Fruit fly (Drosophila melanogaster) whole organism, embryonic: ENCODE measurements around the gene puf.

ENCODE experiments used
- Atf-2 ChIP-seq: fragments of 200-800 bp; sonication (Bioruptor generic); optimal IDR thresholded peaks from 2 replicates; lab custom pipeline; 2016; ENCODE audit warnings: missing biosample characterization, missing genetic modification characterization
- CG10209 ChIP-seq: fragments of 200-800 bp; sonication (Bioruptor generic); optimal IDR thresholded peaks from 3 replicates; lab custom pipeline; 2017; ENCODE audit warnings: missing biosample characterization, mild to moderate bottlenecking, missing genetic modification characterization, missing genetic modification reagents
- CG10543 ChIP-seq: fragments of 200-800 bp; sonication (Bioruptor generic); optimal IDR thresholded peaks from 3 replicates; lab custom pipeline; 2017; ENCODE audit warnings: missing biosample characterization, mild to moderate bottlenecking, missing genetic modification characterization, moderate library complexity
- CG11504 ChIP-seq: fragments of 200-800 bp; sonication (Bioruptor generic); optimal IDR thresholded peaks from 3 replicates; lab custom pipeline; 2019; ENCODE audit warnings: missing biosample characterization, mild to moderate bottlenecking, missing genetic modification characterization, moderate library complexity
- CG12744 ChIP-seq: fragments of 200-800 bp; sonication (Bioruptor generic); optimal IDR thresholded peaks from 2 replicates; lab custom pipeline; 2016; ENCODE audit warnings: missing biosample characterization, missing genetic modification characterization
- CG12769 ChIP-seq: fragments of 200-800 bp; sonication (Bioruptor generic); optimal IDR thresholded peaks from 2 replicates; lab custom pipeline; 2019; ENCODE audit warnings: missing biosample characterization, mild to moderate bottlenecking, missing genetic modification characterization, moderate library complexity
- CG13624 ChIP-seq: fragments of 200-800 bp; sonication (Bioruptor generic); optimal IDR thresholded peaks from 2 replicates; lab custom pipeline; 2016; ENCODE audit warnings: missing biosample characterization, missing genetic modification characterization
- CG14710 ChIP-seq: fragments of 200-800 bp; sonication (Bioruptor generic); optimal IDR thresholded peaks from 3 replicates; lab custom pipeline; 2019; ENCODE audit warnings: missing biosample characterization, mild to moderate bottlenecking, missing genetic modification characterization, moderate library complexity
- CG16863 ChIP-seq: fragments of 200-800 bp; sonication (Bioruptor generic); optimal IDR thresholded peaks from 3 replicates; lab custom pipeline; 2016; ENCODE audit warnings: missing biosample characterization, missing genetic modification characterization
- CG17829 ChIP-seq: fragments of 200-800 bp; optimal IDR thresholded peaks from 2 replicates; lab custom pipeline; 2019; ENCODE audit warnings: missing biosample characterization, mild to moderate bottlenecking, missing genetic modification characterization, moderate library complexity
- CG18619 ChIP-seq: fragments of 200-800 bp; sonication (Bioruptor generic); optimal IDR thresholded peaks from 3 replicates; lab custom pipeline; 2017; ENCODE audit warnings: missing biosample characterization, mild to moderate bottlenecking, missing genetic modification characterization
- CG18764 ChIP-seq: fragments of 200-800 bp; sonication (Bioruptor generic); optimal IDR thresholded peaks from 3 replicates; lab custom pipeline; 2016; ENCODE audit warnings: missing biosample characterization, missing genetic modification characterization
- CG2199 ChIP-seq: fragments of 200-800 bp; sonication (Bioruptor generic); IDR thresholded peaks from 3 replicates; pipeline ENCODE4 v1.3.6; 2022; ENCODE audit warnings: missing biosample characterization, missing genetic modification characterization
- CG2678 ChIP-seq: fragments of 200-800 bp; sonication (Bioruptor generic); optimal IDR thresholded peaks from 3 replicates; lab custom pipeline; 2019; ENCODE audit warnings: missing biosample characterization, mild to moderate bottlenecking, missing genetic modification characterization, moderate library complexity
- CG30431 ChIP-seq: fragments of 200-800 bp; sonication (Bioruptor generic); optimal IDR thresholded peaks from 2 replicates; lab custom pipeline; 2017; ENCODE audit warnings: missing biosample characterization, missing genetic modification characterization
- CG3163 ChIP-seq: fragments of 200-800 bp; sonication (Bioruptor generic); optimal IDR thresholded peaks from 3 replicates; lab custom pipeline; 2016; ENCODE audit warnings: missing biosample characterization, missing genetic modification characterization
- CG3407 ChIP-seq: fragments of 200-800 bp; sonication (Bioruptor generic); optimal IDR thresholded peaks from 2 replicates; lab custom pipeline; 2018; ENCODE audit warnings: missing biosample characterization, mild to moderate bottlenecking, missing genetic modification characterization
- CG34422 ChIP-seq: fragments of 200-800 bp; sonication (Bioruptor generic); IDR thresholded peaks from 3 replicates; pipeline ENCODE4 v1.3.6; 2022; ENCODE audit warnings: missing biosample characterization, missing genetic modification characterization
- CG4707 ChIP-seq: fragments of 200-800 bp; sonication (Bioruptor generic); optimal IDR thresholded peaks from 2 replicates; lab custom pipeline; 2018; ENCODE audit warnings: missing biosample characterization, mild to moderate bottlenecking, missing genetic modification characterization, moderate library complexity
- CG4854 ChIP-seq: fragments of 200-800 bp; sonication (Bioruptor generic); optimal IDR thresholded peaks from 2 replicates; lab custom pipeline; 2016; ENCODE audit warnings: missing biosample characterization, missing genetic modification characterization, inconsistent platforms
- CG6654 ChIP-seq: fragments of 200-800 bp; sonication (Bioruptor generic); optimal IDR thresholded peaks from 2 replicates; lab custom pipeline; 2017; ENCODE audit warnings: missing biosample characterization, mild to moderate bottlenecking, missing genetic modification characterization
- CG9727 ChIP-seq: fragments of 200-800 bp; sonication (Bioruptor generic); optimal IDR thresholded peaks from 3 replicates; lab custom pipeline; 2017; ENCODE audit warnings: missing biosample characterization, mild to moderate bottlenecking, missing genetic modification characterization
- CG9932 ChIP-seq: fragments of 200-800 bp; sonication (Bioruptor generic); IDR thresholded peaks from 2 replicates; pipeline ENCODE4 v1.3.6; 2022; ENCODE audit warnings: missing biosample characterization, missing genetic modification characterization
- Dip3 ChIP-seq: fragments of 200-800 bp; sonication (Bioruptor generic); optimal IDR thresholded peaks from 3 replicates; lab custom pipeline; 2016; ENCODE audit warnings: missing biosample characterization, missing genetic modification characterization
- Ets97D ChIP-seq: fragments of 200-800 bp; sonication (Bioruptor generic); optimal IDR thresholded peaks from 3 replicates; lab custom pipeline; 2016; ENCODE audit warnings: missing biosample characterization, missing genetic modification characterization
- Gsc ChIP-seq: fragments of 200-800 bp; sonication (Bioruptor generic); IDR thresholded peaks from 2 replicates; pipeline ENCODE4 v1.3.6; 2022; ENCODE audit warnings: missing biosample characterization, missing genetic modification characterization
- Gug ChIP-seq: fragments of 200-800 bp; sonication (Bioruptor generic); IDR thresholded peaks from 4 replicates; pipeline ENCODE4 v1.3.6; 2022; ENCODE audit warnings: missing biosample characterization, missing genetic modification characterization
- Lhr ChIP-seq: fragments of 200-800 bp; sonication (Bioruptor generic); optimal IDR thresholded peaks from 3 replicates; lab custom pipeline; 2017; ENCODE audit warnings: mild to moderate bottlenecking, missing biosample characterization, missing genetic modification reagents, missing genetic modification characterization
- PHDP ChIP-seq: fragments of 200-800 bp; sonication (Bioruptor generic); optimal IDR thresholded peaks from 3 replicates; lab custom pipeline; 2018; ENCODE audit warnings: missing biosample characterization, mild to moderate bottlenecking, missing genetic modification characterization, moderate library complexity
- Taf1 ChIP-seq: fragments of 200-800 bp; sonication (Bioruptor generic); IDR thresholded peaks from 2 replicates; pipeline ENCODE4 v1.3.6; 2022; ENCODE audit warnings: missing biosample characterization, missing genetic modification characterization
- al ChIP-seq: fragments of 200-800 bp; sonication (Bioruptor generic); IDR thresholded peaks from 2 replicates; pipeline ENCODE4 v1.3.6; 2022; ENCODE audit warnings: missing biosample characterization, missing genetic modification characterization
- ase ChIP-seq: fragments of 200-800 bp; sonication (Bioruptor generic); IDR thresholded peaks from 3 replicates; pipeline ENCODE4 v1.3.6; 2022; ENCODE audit warnings: missing biosample characterization, missing genetic modification characterization
- croc ChIP-seq: fragments of 200-800 bp; sonication (Bioruptor generic); conservative IDR thresholded peaks from 3 replicates; pipeline ENCODE4 v1.3.6; 2022; ENCODE audit warnings: missing biosample characterization, missing genetic modification characterization
- dpn ChIP-seq, 2 experiments: fragments of 200-800 bp; sonication (Bioruptor generic); optimal IDR thresholded peaks; 3 replicates each; lab custom pipeline; 2016; ENCODE audit warnings: missing biosample characterization in 2 of 2, missing genetic modification characterization in 2 of 2
- ewg ChIP-seq: fragments of 200-800 bp; sonication (Bioruptor generic); optimal IDR thresholded peaks from 3 replicates; lab custom pipeline; 2017; ENCODE audit warnings: mild to moderate bottlenecking, missing biosample characterization, missing genetic modification reagents, missing genetic modification characterization
- fd64A ChIP-seq: fragments of 200-800 bp; sonication (Bioruptor generic); optimal IDR thresholded peaks from 3 replicates; lab custom pipeline; 2018; ENCODE audit warnings: missing biosample characterization, mild to moderate bottlenecking, missing genetic modification characterization
- fd96Cb ChIP-seq: fragments of 200-800 bp; sonication (Bioruptor generic); optimal IDR thresholded peaks from 2 replicates; lab custom pipeline; 2018; ENCODE audit warnings: missing biosample characterization, mild to moderate bottlenecking, missing genetic modification characterization, moderate library complexity
- gce ChIP-seq: fragments of 200-800 bp; sonication (Bioruptor generic); IDR thresholded peaks from 3 replicates; pipeline ENCODE4 v1.3.6; 2022; ENCODE audit warnings: missing biosample characterization, missing genetic modification characterization
- gem ChIP-seq: fragments of 200-800 bp; sonication (Bioruptor generic); optimal IDR thresholded peaks from 2 replicates; lab custom pipeline; 2019; ENCODE audit warnings: missing biosample characterization, mild to moderate bottlenecking, missing genetic modification characterization, moderate library complexity
- grau ChIP-seq: fragments of 200-800 bp; optimal IDR thresholded peaks from 3 replicates; lab custom pipeline; 2019; ENCODE audit warnings: missing biosample characterization, mild to moderate bottlenecking, missing genetic modification characterization, moderate library complexity
- gro ChIP-seq: fragments of 200-800 bp; sonication (Bioruptor generic); optimal IDR thresholded peaks from 2 replicates; lab custom pipeline; 2016; ENCODE audit warnings: missing biosample characterization, missing genetic modification characterization
- jumu ChIP-seq: fragments of 200-800 bp; sonication (Bioruptor generic); optimal IDR thresholded peaks from 3 replicates; lab custom pipeline; 2016; ENCODE audit warnings: missing biosample characterization, missing genetic modification characterization
- kah ChIP-seq: fragments of 200-800 bp; sonication (Bioruptor generic); optimal IDR thresholded peaks from 2 replicates; lab custom pipeline; 2018; ENCODE audit warnings: missing biosample characterization, mild to moderate bottlenecking, missing genetic modification characterization
- luna ChIP-seq: fragments of 200-800 bp; sonication (Bioruptor generic); optimal IDR thresholded peaks from 2 replicates; lab custom pipeline; 2016; ENCODE audit warnings: missing biosample characterization, missing genetic modification characterization
- nau ChIP-seq: fragments of 200-800 bp; sonication (Bioruptor generic); optimal IDR thresholded peaks from 3 replicates; lab custom pipeline; 2017; ENCODE audit warnings: missing biosample characterization, mild to moderate bottlenecking, missing genetic modification characterization, missing genetic modification reagents
- sens ChIP-seq: fragments of 200-800 bp; sonication (Bioruptor generic); peaks from one replicate; lab custom pipeline; 2016; ENCODE audit warnings: missing biosample characterization, missing genetic modification characterization
- sisA ChIP-seq: fragments of 200-800 bp; sonication (Bioruptor generic); IDR thresholded peaks from 2 replicates; pipeline ENCODE4 v1.3.6; 2022; ENCODE audit warnings: missing biosample characterization, missing genetic modification characterization
- stc ChIP-seq: fragments of 200-800 bp; sonication (Bioruptor generic); IDR thresholded peaks from 2 replicates; pipeline ENCODE4 v1.3.6; 2022; ENCODE audit warnings: missing biosample characterization, missing genetic modification characterization
- zf30C ChIP-seq: fragments of 200-800 bp; sonication (Bioruptor generic); optimal IDR thresholded peaks from 3 replicates; lab custom pipeline; 2018; ENCODE audit warnings: missing biosample characterization, mild to moderate bottlenecking, missing genetic modification characterization
- zfh2 ChIP-seq: fragments of 200-800 bp; sonication (Bioruptor generic); optimal IDR thresholded peaks from 2 replicates; lab custom pipeline; 2016; ENCODE audit warnings: missing biosample characterization, missing genetic modification characterization

Gene puf

DNA sequence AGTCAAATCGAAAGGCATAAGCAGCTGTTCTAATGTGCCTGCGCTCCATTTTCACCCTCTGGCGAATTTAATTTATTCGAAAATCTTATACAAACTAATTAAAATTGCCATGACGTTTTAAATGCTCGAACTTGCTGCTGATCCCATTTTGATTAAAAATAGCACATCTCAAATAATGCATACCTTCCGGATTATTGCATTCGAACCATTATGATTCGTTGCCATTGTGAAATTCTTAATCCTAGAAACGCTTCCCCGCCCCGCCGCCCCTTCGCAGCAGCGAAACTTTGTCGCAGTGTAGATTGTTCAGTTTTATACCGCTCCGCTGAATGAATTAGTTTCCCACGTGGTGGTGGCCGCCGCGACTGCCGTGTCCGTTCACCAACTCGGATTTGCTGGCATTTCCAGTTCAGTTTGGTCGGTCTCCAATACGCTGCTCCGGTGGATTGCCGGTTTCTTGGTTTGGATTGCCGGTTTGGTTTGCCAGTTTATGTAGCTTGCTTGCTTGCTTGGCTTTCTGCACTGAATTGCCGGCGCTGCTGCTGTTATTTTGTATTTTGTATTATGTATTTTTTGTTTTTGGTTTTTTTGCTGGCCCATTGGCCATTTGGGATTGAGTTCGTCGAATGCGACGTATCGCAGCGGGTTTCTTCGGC lies 51.2 kb downstream of the puf start (continued):
- TF ChIP-seq gro (GFP tag; lab: Kevin White, UChicago) (no peak), CG12769 (tag; lab: Kevin White, UChicago) (no peak), CG14710 (tag; lab: Kevin White, UChicago) (peak; percentile 16), CG3407 (GFP tag; lab: Kevin White, UChicago) (no peak), Dip3 (GFP tag; lab: Kevin White, UChicago) (no peak), nau (GFP tag; lab: Kevin White, UChicago) (peak; percentile 22), stc (GFP tag; lab: Robert Waterston, UW) (no peak), CG18764 (GFP tag; lab: Kevin White, UChicago) (no peak), Lhr (GFP tag; lab: Kevin White, UChicago) (no peak), CG18619 (GFP tag; lab: Kevin White, UChicago) (peak; percentile 7), al (GFP tag; lab: Robert Waterston, UW) (no peak), Atf-2 (GFP tag; lab: Kevin White, UChicago) (peak; percentile 30), CG2199 (GFP tag; lab: Robert Waterston, UW) (no peak), CG10543 (no peak), CG17829 (peak; percentile 28), CG9932 (GFP tag; lab: Robert Waterston, UW) (no peak), jumu (GFP tag; lab: Kevin White, UChicago) (no peak), kah (GFP tag; lab: Kevin White, UChicago) (no peak), CG13624 (GFP tag; lab: Kevin White, UChicago) (peak; percentile 49), CG3163 (GFP tag; lab: Kevin White, UChicago) (no peak), ase (GFP tag; lab: Robert Waterston, UW) (0 out of 3 replicates have a peak, but pooled peaks have one; percentile 17), grau (peak; percentile 2), Gug (peak; percentile 34; the same call in 1 of the 4 replicates), CG16863 (GFP tag; lab: Kevin White, UChicago) (peak; percentile 0), fd96Cb (peak; percentile 1), croc (GFP tag; lab: Robert Waterston, UW) (no peak), CG10209 (GFP tag; lab: Kevin White, UChicago) (peak; percentile 2), CG4707 (GFP tag; lab: Kevin White, UChicago) (no peak), zfh2 (no peak), ewg (GFP tag; lab: Kevin White, UChicago) (peak; percentile 26), CG12744 (GFP tag; lab: Kevin White, UChicago) (no peak), sens (peak; percentile 80), zf30C (GFP tag; lab: Kevin White, UChicago) (peak; percentile 36), dpn (GFP tag; optimal IDR thresholded peaks at IDR 0.05; lab: Kevin White, UChicago) (peak in 1 of 2 experiments; percentile 27), CG2678 (tag; lab: Kevin White, UChicago) (peak; percentile 17), CG6654 (GFP tag; lab: Kevin White, UChicago) (no peak), Ets97D (GFP tag; lab: Kevin White, UChicago) (no peak), CG30431 (GFP tag; lab: Kevin White, UChicago) (peak; percentile 4), CG34422 (GFP tag; lab: Robert Waterston, UW) (peak; percentile 46; the same call in 1 of the 3 replicates), gce (GFP tag; lab: Robert Waterston, UW) (no peak), sisA (peak; percentile 8; the same call in 1 of the 2 replicates), CG9727 (GFP tag; lab: Kevin White, UChicago) (peak; percentile 4), Taf1 (GFP tag; lab: Robert Waterston, UW) (no peak), gem (tag; lab: Kevin White, UChicago) (peak; percentile 49), CG4854 (no peak), CG11504 (peak; percentile 62), luna (GFP tag; lab: Kevin White, UChicago) (no peak), Gsc (GFP tag; lab: Robert Waterston, UW) (no peak), PHDP (tag; lab: Kevin White, UChicago) (peak; percentile 9), fd64A (GFP tag; lab: Kevin White, UChicago) (no peak)
